Worm (Caenorhabditis elegans): ENCODE results near the gene cdk-5.

ce11 chrIII:13501599-13501998 lies 35.5 kb upstream of the cdk-5 start, which contains the start of gene T28A8.5:
- no peak for TF ChIP-seq him-1 (tag; optimal IDR thresholded peaks at IDR 0.05)
- no peak for TF ChIP-seq W03F9.2 (tag; optimal IDR thresholded peaks at IDR 0.05)
